Fruit fly (Drosophila melanogaster) Kc167 (cell line): ENCODE data around the gene Cyp313a1.

ENCODE experiments used
- Myc ChIP-seq: fragments of >200 bp; optimal IDR thresholded peaks from 2 replicates; lab custom pipeline; 2017; ENCODE audit warnings: missing external identifiers
- Sin3A ChIP-seq: fragments of >200 bp; optimal IDR thresholded peaks from 2 replicates; lab custom pipeline; 2018; ENCODE audit warnings: missing external identifiers
- h ChIP-seq: fragments of >200 bp; optimal IDR thresholded peaks from 3 replicates; lab custom pipeline; 2018; ENCODE audit warnings: missing external identifiers
- insv ChIP-seq: fragments of >200 bp; optimal IDR thresholded peaks from 3 replicates; lab custom pipeline; 2018; ENCODE audit warnings: missing external identifiers
- psq ChIP-seq: fragments of >200 bp; optimal IDR thresholded peaks from 2 replicates; lab custom pipeline; 2017; ENCODE audit warnings: missing external identifiers
- ttk ChIP-seq: sonication (Bioruptor generic); optimal IDR thresholded peaks from 2 replicates; lab custom pipeline; 2017; ENCODE audit warnings: missing external identifiers

DNA sequence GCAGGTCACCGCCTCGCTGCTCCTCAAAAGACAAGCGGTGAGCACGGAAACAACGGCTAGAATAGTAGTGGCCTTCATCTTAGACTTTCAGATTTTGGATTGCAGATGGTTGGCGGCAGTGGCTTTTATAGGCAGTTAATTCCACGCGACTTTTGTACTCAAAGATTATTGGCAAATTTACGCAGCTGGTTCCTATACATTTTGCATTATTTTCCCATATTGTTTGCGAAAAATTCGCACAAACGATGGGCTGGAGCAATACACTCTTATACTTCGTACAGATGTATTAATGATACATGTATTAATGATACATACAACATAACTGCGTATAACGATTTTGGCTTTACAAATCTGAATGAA lies 43.8 kb downstream of the Cyp313a1 start, which contains the start of gene CG8087:
- TF ChIP-seq ttk (no peak), psq (lab: Kevin White, UChicago) (no peak), Myc (lab: Kevin White, UChicago) (no peak), Sin3A (lab: Kevin White, UChicago) (no peak), h (no peak), insv (lab: Kevin White, UChicago) (no peak)
